Fruit fly (Drosophila melanogaster): Measurements from ENCODE around the gene Lectin-galC1.

- TF ChIP-seq Oli (tag; optimal IDR thresholded peaks at IDR 0.05), result no peak
- TF ChIP-seq nerfin-2 (GFP tag; IDR thresholded peaks at IDR 0.05; ENCODE audit: partially characterized antibody), result no peak
- TF ChIP-seq Ptx1 (GFP tag; IDR thresholded peaks at IDR 0.05), result no peak
- TF ChIP-seq sima (GFP tag; optimal IDR thresholded peaks at IDR 0.05), result no peak
- no peak for TF ChIP-seq CG4424 (GFP tag; optimal IDR thresholded peaks at IDR 0.05)
- no peak for TF ChIP-seq Tbp (GFP tag; optimal IDR thresholded peaks at IDR 0.05)
- TF ChIP-seq CG10462 (GFP tag; optimal IDR thresholded peaks at IDR 0.05), result no peak
- TF ChIP-seq YL-1 (GFP tag; optimal IDR thresholded peaks at IDR 0.05), result no peak
- no peak for TF ChIP-seq Blimp-1 (GFP tag; optimal IDR thresholded peaks at IDR 0.05)
- no peak for TF ChIP-seq eyg (GFP tag; optimal IDR thresholded peaks at IDR 0.05)
- TF ChIP-seq Dll (GFP tag; IDR thresholded peaks at IDR 0.05; ENCODE audit: partially characterized antibody), result no peak
- no peak for TF ChIP-seq Dip3 (GFP tag; optimal IDR thresholded peaks at IDR 0.05)
- TF ChIP-seq tap (tag; optimal IDR thresholded peaks at IDR 0.05), result no peak
- no peak for TF ChIP-seq fd3F (GFP tag; optimal IDR thresholded peaks at IDR 0.05)
Measured at dm6 chr2L:19402667-19403066, 14.6 kb upstream of the Lectin-galC1 start.

Data from whole organism, embryonic.